Worm (Caenorhabditis elegans) whole organism, early embryonic: ENCODE results near the gene cul-6.

ENCODE experiments used
- B0310.2 ChIP-seq: sonication (generic microtip); optimal IDR thresholded peaks from 2 replicates; lab custom pipeline; 2016; ENCODE audit warnings: mild to moderate bottlenecking, missing genetic modification characterization, missing compliant biosample characterization
- F13C5.2 ChIP-seq: sonication (generic microtip); optimal IDR thresholded peaks from 2 replicates; lab custom pipeline; 2017; ENCODE audit warnings: mild to moderate bottlenecking, missing genetic modification characterization, inconsistent platforms, missing compliant biosample characterization
- aly-1 ChIP-seq: sonication (generic microtip); optimal IDR thresholded peaks from 2 replicates; lab custom pipeline; 2016; ENCODE audit warnings: missing genetic modification characterization, missing compliant biosample characterization
- ama-1 ChIP-seq: fragments of 150-350 bp; optimal IDR thresholded peaks from 2 replicates; lab custom pipeline; 2014
- ceh-13 ChIP-seq: fragments of 200-800 bp; sonication (Bioruptor generic); optimal IDR thresholded peaks from 2 replicates; lab custom pipeline; 2018; ENCODE audit warnings: mild to moderate bottlenecking, missing genetic modification characterization, missing compliant biosample characterization
- ceh-36 ChIP-seq: sonication (generic microtip); optimal IDR thresholded peaks from 2 replicates; lab custom pipeline; 2016; ENCODE audit warnings: missing genetic modification characterization, inconsistent platforms, missing compliant biosample characterization
- ets-7 ChIP-seq: sonication (generic microtip); optimal IDR thresholded peaks from 2 replicates; lab custom pipeline; 2016; ENCODE audit warnings: missing genotype, missing genetic modification characterization, missing compliant biosample characterization
- flt-1 ChIP-seq: fragments of 200-800 bp; sonication (Bioruptor generic); IDR thresholded peaks from 2 replicates; pipeline ENCODE4 v1.3.6; 2022; ENCODE audit warnings: missing genetic modification characterization, missing compliant biosample characterization
- hmbx-1 ChIP-seq: sonication (generic microtip); optimal IDR thresholded peaks from 2 replicates; lab custom pipeline; 2016; ENCODE audit warnings: mild to moderate bottlenecking, missing genetic modification characterization, missing compliant biosample characterization
- hmg-4 ChIP-seq: fragments of 200-800 bp; sonication (Bioruptor generic); optimal IDR thresholded peaks from 2 replicates; lab custom pipeline; 2018; ENCODE audit warnings: mild to moderate bottlenecking, missing genetic modification characterization, missing compliant biosample characterization
- hnd-1 ChIP-seq: sonication (generic microtip); optimal IDR thresholded peaks from 2 replicates; lab custom pipeline; 2016; ENCODE audit warnings: missing genetic modification characterization, missing compliant biosample characterization
- pes-1 ChIP-seq: fragments of 200-800 bp; sonication (Bioruptor generic); IDR thresholded peaks from 2 replicates; pipeline ENCODE4 v1.3.6; 2022; ENCODE audit warnings: missing genetic modification reagents, missing genetic modification characterization, missing compliant biosample characterization
- scrt-1 ChIP-seq: fragments of 200-800 bp; sonication (Bioruptor generic); IDR thresholded peaks from 2 replicates; pipeline ENCODE4 v1.3.6; 2022; ENCODE audit warnings: missing genetic modification characterization, missing compliant biosample characterization
- sea-1 ChIP-seq: fragments of 200-800 bp; sonication (Bioruptor generic); conservative IDR thresholded peaks from 2 replicates; pipeline ENCODE4 v1.3.6; 2022; ENCODE audit warnings: missing genetic modification characterization, missing compliant biosample characterization
- tbx-11 ChIP-seq: fragments of 200-800 bp; sonication (Bioruptor generic); IDR thresholded peaks from 2 replicates; pipeline ENCODE4 v1.3.6; 2022; ENCODE audit warnings: missing genetic modification characterization, missing compliant biosample characterization
- tbx-37 ChIP-seq: fragments of 200-800 bp; sonication (Bioruptor generic); conservative IDR thresholded peaks from 2 replicates; pipeline ENCODE4 v1.3.6; 2022; ENCODE audit warnings: missing genetic modification reagents, missing genetic modification characterization, missing compliant biosample characterization
- tra-4 ChIP-seq: sonication (generic microtip); optimal IDR thresholded peaks from 2 replicates; lab custom pipeline; 2017; ENCODE audit warnings: missing genetic modification characterization, missing compliant biosample characterization

The cul-6 gene

ce11 chrIV:12617934-12618333, 27.7 kb upstream of the cul-6 start:
- TF ChIP-seq ama-1 (lab: Kevin White, UChicago) (no peak), tra-4 (tag; lab: Kevin White, UChicago) (no peak), ets-7 (no peak), B0310.2 (tag; lab: Kevin White, UChicago) (no peak)

ce11 chrIV:12616943-12617689, 26.9 kb upstream of the cul-6 start:
- TF ChIP-seq ceh-36 (tag; lab: Kevin White, UChicago) (peak; percentile 49), ceh-13 (GFP tag; lab: Kevin White, UChicago) (no peak), hmg-4 (GFP tag; lab: Kevin White, UChicago) (peak; percentile 81)

- peak; percentile 40 for TF ChIP-seq hmg-4 (GFP tag; lab: Kevin White, UChicago)
- TF ChIP-seq hnd-1, result no peak
- no peak for TF ChIP-seq B0310.2 (tag; lab: Kevin White, UChicago)
These were observed 25.0 kb upstream of the cul-6 start for ce11 chrIV:12615122-12615745.

ce11 chrIV:12614624-12615023, 24.4 kb upstream of the cul-6 start, which contains the start of gene efa-6:
Gene efa-6, minus strand, starts transcription at chrIV:12614724.
- TF ChIP-seq aly-1 (tag; lab: Kevin White, UChicago) (no peak), F13C5.2 (no peak), B0310.2 (tag; lab: Kevin White, UChicago) (no peak), pes-1 (GFP tag; lab: Robert Waterston, UW) (no peak), flt-1 (GFP tag; lab: Robert Waterston, UW) (no peak), scrt-1 (GFP tag; lab: Robert Waterston, UW) (no peak)

ce11 chrIV:12605401-12605800, 15.2 kb upstream of the cul-6 start, which contains the start of gene Y55D9A.2:
Gene Y55D9A.2, minus strand, starts transcription at chrIV:12605431.
- TF ChIP-seq scrt-1 (GFP tag; lab: Robert Waterston, UW) (no peak), ets-7 (no peak), tbx-37 (GFP tag; lab: Robert Waterston, UW) (no peak), hmbx-1 (tag; lab: Kevin White, UChicago) (peak; percentile 36), tbx-11 (no peak)

- TF ChIP-seq sea-1 (GFP tag; lab: Robert Waterston, UW) (no peak), ceh-13 (GFP tag; lab: Kevin White, UChicago) (no peak), ama-1 (lab: Kevin White, UChicago) (no peak), hmbx-1 (tag; lab: Kevin White, UChicago) (no peak), ets-7 (no peak), aly-1 (tag; lab: Kevin White, UChicago) (no peak), F13C5.2 (no peak)
These were observed 10.7 kb upstream of the cul-6 start for ce11 chrIV:12600941-12601340.

ce11 chrIV:12599158-12599557, 8.9 kb upstream of the cul-6 start, which contains the start of gene pgp-1:
Gene pgp-1, minus strand, starts transcription at chrIV:12599169.
- TF ChIP-seq B0310.2 (tag; lab: Kevin White, UChicago) (no peak), tbx-37 (GFP tag; lab: Robert Waterston, UW) (no peak), ceh-13 (GFP tag; lab: Kevin White, UChicago) (no peak), hnd-1 (no peak), ets-7 (no peak), pes-1 (GFP tag; lab: Robert Waterston, UW) (no peak), hmg-4 (GFP tag; lab: Kevin White, UChicago) (no peak), ceh-36 (tag; lab: Kevin White, UChicago) (no peak), flt-1 (GFP tag; lab: Robert Waterston, UW) (no peak), aly-1 (tag; lab: Kevin White, UChicago) (no peak), tbx-11 (no peak), sea-1 (GFP tag; lab: Robert Waterston, UW) (no peak), scrt-1 (GFP tag; lab: Robert Waterston, UW) (no peak), ama-1 (lab: Kevin White, UChicago) (no peak)

- TF ChIP-seq hmg-4 (GFP tag; lab: Kevin White, UChicago), result no peak
- no peak for TF ChIP-seq tbx-11
- TF ChIP-seq tbx-37 (GFP tag; lab: Robert Waterston, UW), result no peak
- no peak for TF ChIP-seq ceh-13 (GFP tag; lab: Kevin White, UChicago)
- TF ChIP-seq F13C5.2, result no peak
- no peak for TF ChIP-seq pes-1 (GFP tag; lab: Robert Waterston, UW)
- TF ChIP-seq flt-1 (GFP tag; lab: Robert Waterston, UW), result no peak
- TF ChIP-seq ceh-36 (tag; lab: Kevin White, UChicago), result no peak
- no peak for TF ChIP-seq sea-1 (GFP tag; lab: Robert Waterston, UW)
- TF ChIP-seq scrt-1 (GFP tag; lab: Robert Waterston, UW), result no peak
- no peak for TF ChIP-seq aly-1 (tag; lab: Kevin White, UChicago)
- no peak for TF ChIP-seq hnd-1
- TF ChIP-seq hmbx-1 (tag; lab: Kevin White, UChicago), result no peak
These were observed 6.7 kb upstream of the cul-6 start for ce11 chrIV:12596960-12597359.
